Fruit fly (Drosophila melanogaster) whole organism, prepupa: Measurements from ENCODE around the gene Eip75B.
A peak's percentile ranks its signal among the peaks of the same experiment; 100 is the strongest.

Source experiments
- Blimp-1 ChIP-seq: fragments of 200-800 bp; sonication (Bioruptor generic); optimal IDR thresholded peaks from 3 replicates; lab custom pipeline; 2017; ENCODE audit warnings: missing biosample characterization, missing genetic modification characterization, mild to moderate bottlenecking, moderate library complexity, missing genetic modification reagents
- CG10631 ChIP-seq: fragments of 200-800 bp; sonication (Bioruptor generic); optimal IDR thresholded peaks from 2 replicates; lab custom pipeline; 2016; ENCODE audit warnings: missing biosample characterization, missing genetic modification characterization
- CG10669 ChIP-seq: fragments of 200-800 bp; sonication (Bioruptor generic); optimal IDR thresholded peaks from 3 replicates; lab custom pipeline; 2018; ENCODE audit warnings: missing biosample characterization, mild to moderate bottlenecking, missing genetic modification characterization, moderate library complexity
- CG11294 ChIP-seq: fragments of 200-800 bp; sonication (Bioruptor generic); IDR thresholded peaks from 2 replicates; pipeline ENCODE4 v1.3.6; 2022; ENCODE audit warnings: missing biosample characterization, missing genetic modification characterization
- CG15336 ChIP-seq: fragments of 200-800 bp; sonication (Bioruptor generic); IDR thresholded peaks from 2 replicates; pipeline ENCODE4 v1.3.6; 2022; ENCODE audit warnings: missing biosample characterization, missing genetic modification characterization
- CG3032 ChIP-seq: fragments of 200-800 bp; optimal IDR thresholded peaks from 2 replicates; lab custom pipeline; 2019; ENCODE audit warnings: missing biosample characterization, mild to moderate bottlenecking, missing genetic modification characterization, moderate library complexity
- CG31627 ChIP-seq: fragments of 200-800 bp; sonication (Bioruptor generic); optimal IDR thresholded peaks from 3 replicates; lab custom pipeline; 2016; ENCODE audit warnings: missing biosample characterization, missing genetic modification characterization
- CG34406 ChIP-seq: fragments of 200-800 bp; sonication (Bioruptor generic); optimal IDR thresholded peaks from 3 replicates; lab custom pipeline; 2016; ENCODE audit warnings: missing biosample characterization, missing genetic modification characterization
- CG3919 ChIP-seq: fragments of 200-800 bp; sonication (Bioruptor generic); optimal IDR thresholded peaks from 3 replicates; lab custom pipeline; 2016; ENCODE audit warnings: missing biosample characterization, missing genetic modification characterization
- CG4318 ChIP-seq: fragments of 200-800 bp; sonication (Bioruptor generic); optimal IDR thresholded peaks from 3 replicates; lab custom pipeline; 2017; ENCODE audit warnings: missing biosample characterization, mild to moderate bottlenecking, missing genetic modification characterization
- CG6163 ChIP-seq: fragments of 200-800 bp; sonication (Bioruptor generic); IDR thresholded peaks from 3 replicates; pipeline ENCODE4 v1.3.6; 2022; ENCODE audit warnings: missing biosample characterization, missing genetic modification characterization
- CG6276 ChIP-seq: fragments of 200-800 bp; sonication (Bioruptor generic); optimal IDR thresholded peaks from 2 replicates; lab custom pipeline; 2017; ENCODE audit warnings: missing biosample characterization, mild to moderate bottlenecking, missing genetic modification characterization
- CG6808 ChIP-seq: fragments of 200-800 bp; sonication (Bioruptor generic); optimal IDR thresholded peaks from 3 replicates; lab custom pipeline; 2017; ENCODE audit warnings: missing biosample characterization, missing genetic modification characterization, mild to moderate bottlenecking, moderate library complexity, missing genetic modification reagents
- CG6854 ChIP-seq: fragments of 200-800 bp; sonication (Bioruptor generic); optimal IDR thresholded peaks from 2 replicates; lab custom pipeline; 2017; ENCODE audit warnings: missing biosample characterization, mild to moderate bottlenecking, missing genetic modification characterization
- CG7368 ChIP-seq: fragments of 200-800 bp; sonication (Bioruptor generic); optimal IDR thresholded peaks from 3 replicates; lab custom pipeline; 2016; ENCODE audit warnings: missing biosample characterization, missing genetic modification characterization
- CG8119 ChIP-seq: fragments of 200-800 bp; sonication (Bioruptor generic); IDR thresholded peaks from 3 replicates; pipeline ENCODE4 v1.3.6; 2022; ENCODE audit warnings: missing biosample characterization, missing genetic modification characterization
- CG8319 ChIP-seq: fragments of 200-800 bp; sonication (Bioruptor generic); optimal IDR thresholded peaks from 3 replicates; lab custom pipeline; 2016; ENCODE audit warnings: missing biosample characterization, missing genetic modification characterization
- CG8632 ChIP-seq: fragments of 200-800 bp; sonication (Bioruptor generic); optimal IDR thresholded peaks from 3 replicates; lab custom pipeline; 2016; ENCODE audit warnings: missing biosample characterization, missing genetic modification characterization
- CG9139 ChIP-seq: fragments of 200-800 bp; sonication (Bioruptor generic); optimal IDR thresholded peaks from 3 replicates; lab custom pipeline; 2017; ENCODE audit warnings: missing biosample characterization, mild to moderate bottlenecking, missing genetic modification characterization
- Eip75B ChIP-seq: fragments of 200-800 bp; sonication (Bioruptor generic); optimal IDR thresholded peaks from 3 replicates; lab custom pipeline; 2016; ENCODE audit warnings: missing biosample characterization, missing genetic modification characterization
- Eip78C ChIP-seq: fragments of 200-800 bp; sonication (Bioruptor generic); peaks from one replicate; lab custom pipeline; 2016; ENCODE audit warnings: missing biosample characterization, missing genetic modification characterization
- Ets21C ChIP-seq: fragments of 200-800 bp; sonication (Bioruptor generic); optimal IDR thresholded peaks from 3 replicates; lab custom pipeline; 2016; ENCODE audit warnings: missing biosample characterization, missing genetic modification characterization
- Ets96B ChIP-seq: fragments of 200-800 bp; optimal IDR thresholded peaks from 2 replicates; lab custom pipeline; 2019; ENCODE audit warnings: missing biosample characterization, mild to moderate bottlenecking, missing genetic modification characterization, moderate library complexity
- Gug ChIP-seq: fragments of 200-800 bp; sonication (Bioruptor generic); IDR thresholded peaks from 2 replicates; pipeline ENCODE4 v1.3.6; 2022; ENCODE audit warnings: missing biosample characterization, missing genetic modification characterization
- Hr38 ChIP-seq: sonication (Bioruptor generic); optimal IDR thresholded peaks from 2 replicates; lab custom pipeline; 2016; ENCODE audit warnings: missing biosample characterization, missing genetic modification characterization
- Hr39 ChIP-seq: fragments of 200-800 bp; sonication (Bioruptor generic); optimal IDR thresholded peaks from 2 replicates; lab custom pipeline; 2016; ENCODE audit warnings: missing biosample characterization, missing genetic modification characterization
- Hr4 ChIP-seq: fragments of 200-800 bp; sonication (Bioruptor generic); optimal IDR thresholded peaks from 3 replicates; lab custom pipeline; 2016; ENCODE audit warnings: missing biosample characterization, missing genetic modification characterization
- Met ChIP-seq: fragments of 200-800 bp; sonication (Bioruptor generic); optimal IDR thresholded peaks from 3 replicates; lab custom pipeline; 2016; ENCODE audit warnings: missing biosample characterization, missing genetic modification characterization
- OdsH ChIP-seq: fragments of 200-800 bp; sonication (Bioruptor generic); optimal IDR thresholded peaks from 3 replicates; lab custom pipeline; 2016; ENCODE audit warnings: missing biosample characterization, missing genetic modification characterization
- Sox102F ChIP-seq: fragments of 200-800 bp; sonication (Bioruptor generic); optimal IDR thresholded peaks from 2 replicates; lab custom pipeline; 2016; ENCODE audit warnings: missing biosample characterization, mild to moderate bottlenecking, missing genetic modification characterization
- Sox14 ChIP-seq: fragments of 200-800 bp; sonication (Bioruptor generic); optimal IDR thresholded peaks from 3 replicates; lab custom pipeline; 2016; ENCODE audit warnings: missing biosample characterization, missing genetic modification characterization
- Sox15 ChIP-seq: fragments of 200-800 bp; sonication (Bioruptor generic); optimal IDR thresholded peaks from 3 replicates; lab custom pipeline; 2016; ENCODE audit warnings: missing biosample characterization, missing genetic modification characterization
- achi ChIP-seq: fragments of 200-800 bp; sonication (Bioruptor generic); optimal IDR thresholded peaks from 3 replicates; lab custom pipeline; 2016; ENCODE audit warnings: missing biosample characterization, missing genetic modification characterization
- acj6 ChIP-seq: fragments of 200-800 bp; sonication (Bioruptor generic); optimal IDR thresholded peaks from 3 replicates; lab custom pipeline; 2016; ENCODE audit warnings: missing biosample characterization, missing genetic modification characterization
- cyc ChIP-seq: fragments of 200-800 bp; sonication (Bioruptor generic); optimal IDR thresholded peaks from 3 replicates; lab custom pipeline; 2016; ENCODE audit warnings: missing biosample characterization, missing genetic modification characterization
- eg ChIP-seq: fragments of 200-800 bp; sonication (Bioruptor generic); IDR thresholded peaks from 3 replicates; pipeline ENCODE4 v1.3.6; 2022; ENCODE audit warnings: missing biosample characterization, missing genetic modification characterization
- esn ChIP-seq: fragments of 200-800 bp; sonication (Bioruptor generic); optimal IDR thresholded peaks from 2 replicates; lab custom pipeline; 2016; ENCODE audit warnings: missing biosample characterization, mild to moderate bottlenecking, missing genetic modification characterization, moderate library complexity
- fd59A ChIP-seq: fragments of 200-800 bp; sonication (Bioruptor generic); optimal IDR thresholded peaks from 2 replicates; lab custom pipeline; 2017; ENCODE audit warnings: missing biosample characterization, mild to moderate bottlenecking, missing genetic modification characterization, missing genetic modification reagents
- fkh ChIP-seq: fragments of 200-800 bp; sonication (Bioruptor generic); optimal IDR thresholded peaks from 3 replicates; lab custom pipeline; 2017; ENCODE audit warnings: missing biosample characterization, mild to moderate bottlenecking, missing genetic modification characterization, moderate library complexity
- lz ChIP-seq: fragments of 200-800 bp; sonication (Bioruptor generic); optimal IDR thresholded peaks from 3 replicates; lab custom pipeline; 2016; ENCODE audit warnings: missing biosample characterization, missing genetic modification characterization
- net ChIP-seq: fragments of 200-800 bp; sonication (Bioruptor generic); optimal IDR thresholded peaks from 3 replicates; lab custom pipeline; 2016; ENCODE audit warnings: missing biosample characterization, missing genetic modification characterization
- pdm3 ChIP-seq: fragments of 200-800 bp; sonication (Bioruptor generic); optimal IDR thresholded peaks from 3 replicates; lab custom pipeline; 2016; ENCODE audit warnings: missing biosample characterization, missing genetic modification characterization
- salr ChIP-seq, 2 experiments: fragments of 200-800 bp; sonication (Bioruptor generic); optimal IDR thresholded peaks; 3 replicates each; lab custom pipeline; 2016 to 2018; ENCODE audit warnings: missing biosample characterization in 2 of 2, missing genetic modification characterization in 2 of 2, mild to moderate bottlenecking in 1 of 2
- spab ChIP-seq: fragments of 200-800 bp; sonication (Bioruptor generic); optimal IDR thresholded peaks from 2 replicates; lab custom pipeline; 2017; ENCODE audit warnings: missing biosample characterization, mild to moderate bottlenecking, missing genetic modification characterization, missing genetic modification reagents
- ss ChIP-seq, 2 experiments: fragments of 200-800 bp; sonication (Bioruptor generic); optimal IDR thresholded peaks; 2 replicates in 1 of 2; 3 replicates in 1 of 2; lab custom pipeline; 2017 to 2018; ENCODE audit warnings: mild to moderate bottlenecking in 2 of 2, missing biosample characterization in 2 of 2, missing genetic modification characterization in 2 of 2, moderate library complexity in 1 of 2
- svp ChIP-seq: fragments of 200-800 bp; sonication (Bioruptor generic); peaks from one replicate; lab custom pipeline; 2016; ENCODE audit warnings: missing biosample characterization, missing genetic modification characterization
- topi ChIP-seq: fragments of 200-800 bp; sonication (Bioruptor generic); optimal IDR thresholded peaks from 3 replicates; lab custom pipeline; 2016; ENCODE audit warnings: missing biosample characterization, missing genetic modification characterization
- vri ChIP-seq: fragments of 200-800 bp; sonication (Bioruptor generic); optimal IDR thresholded peaks from 3 replicates; lab custom pipeline; 2016; ENCODE audit warnings: missing biosample characterization, mild to moderate bottlenecking, missing genetic modification characterization

Gene Eip75B

DNA sequence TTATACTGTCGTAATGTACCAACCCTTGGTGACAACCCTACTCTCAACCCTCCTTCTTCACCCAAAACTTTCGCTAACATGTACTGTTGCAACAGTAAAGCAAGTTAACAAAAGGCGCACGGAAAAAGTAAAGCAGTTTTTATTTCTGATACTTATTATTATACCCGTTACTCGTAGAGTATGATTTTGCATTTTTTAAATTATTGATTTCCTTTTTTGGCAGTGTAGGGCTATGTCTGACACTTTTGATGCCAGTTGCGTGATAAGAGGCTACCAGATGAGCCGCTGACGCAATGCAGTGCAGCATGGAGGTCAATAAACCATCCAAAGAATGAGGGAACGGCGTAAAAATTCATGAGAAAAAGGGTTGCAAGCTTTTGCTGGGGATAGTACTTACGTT lies 11.4 kb upstream of the Eip75B start (continued):
- TF ChIP-seq achi (GFP tag; lab: Kevin White, UChicago) (peak; percentile 3), salr (GFP tag; optimal IDR thresholded peaks at IDR 0.05; lab: Kevin White, UChicago) (no peak), CG31627 (no peak), cyc (peak; percentile 17), Gug (no peak), spab (peak; percentile 22), CG6854 (GFP tag; lab: Kevin White, UChicago) (no peak), fkh (GFP tag; lab: Kevin White, UChicago) (no peak), CG3919 (GFP tag; lab: Kevin White, UChicago) (peak; percentile 22), net (GFP tag; lab: Kevin White, UChicago) (no peak), Sox102F (no peak), Ets96B (tag; lab: Kevin White, UChicago) (peak; percentile 20), esn (peak; percentile 9), CG6276 (no peak), Eip78C (peak; percentile 53), CG8319 (GFP tag; lab: Kevin White, UChicago) (no peak), CG4318 (GFP tag; lab: Kevin White, UChicago) (no peak), Blimp-1 (GFP tag; lab: Kevin White, UChicago) (no peak), CG3032 (tag; lab: Kevin White, UChicago) (no peak), topi (GFP tag; lab: Kevin White, UChicago) (no peak), Ets21C (GFP tag; lab: Kevin White, UChicago) (no peak), Eip75B (GFP tag; lab: Kevin White, UChicago) (no peak), CG11294 (GFP tag; lab: Robert Waterston, UW) (no peak), Sox14 (GFP tag; lab: Kevin White, UChicago) (peak; percentile 37), Hr4 (GFP tag; lab: Kevin White, UChicago) (peak; percentile 44), svp (GFP tag; lab: Kevin White, UChicago) (peak; percentile 90), eg (GFP tag; lab: Robert Waterston, UW) (no peak), Met (peak; percentile 25), Hr39 (GFP tag; lab: Kevin White, UChicago) (peak; percentile 7)
- TF ChIP-seq, all 60 proteins: peak for 20

DNA sequence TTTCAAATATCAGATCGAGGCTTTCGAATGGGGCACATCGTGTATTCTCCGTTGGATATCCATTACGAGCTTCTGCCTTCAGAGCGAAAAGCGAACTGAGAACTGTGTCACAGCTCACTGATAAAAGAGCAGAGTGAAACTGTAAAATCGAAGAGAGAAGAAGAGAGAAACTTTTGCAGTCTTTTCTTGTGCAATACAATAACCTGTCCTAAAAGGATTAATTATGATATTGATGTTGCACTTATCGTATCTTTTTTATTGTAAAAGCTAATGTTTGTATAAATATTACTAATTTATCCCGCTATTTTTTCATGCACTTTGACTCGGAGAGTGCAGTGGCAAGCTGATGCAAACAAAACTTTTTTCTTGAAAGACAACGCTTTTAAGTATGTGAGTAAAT lies 10.5 kb upstream of the Eip75B start:
- no peak for TF ChIP-seq CG11294 (GFP tag; lab: Robert Waterston, UW)
- no peak for TF ChIP-seq ss (GFP tag; optimal IDR thresholded peaks at IDR 0.05; lab: Kevin White, UChicago)
- no peak for TF ChIP-seq spab
- TF ChIP-seq Ets21C (GFP tag; lab: Kevin White, UChicago): no peak
- TF ChIP-seq fd59A (GFP tag; lab: Kevin White, UChicago): no peak
- TF ChIP-seq CG6276: peak; percentile 25
- TF ChIP-seq esn: no peak
- TF ChIP-seq pdm3 (GFP tag; lab: Kevin White, UChicago): no peak
- TF ChIP-seq Gug: no peak
- peak; percentile 20 for TF ChIP-seq achi (GFP tag; lab: Kevin White, UChicago)
- no peak for TF ChIP-seq vri (GFP tag; lab: Kevin White, UChicago)
- peak; percentile 3 for TF ChIP-seq net (GFP tag; lab: Kevin White, UChicago)
- TF ChIP-seq Blimp-1 (GFP tag; lab: Kevin White, UChicago): no peak
- no peak for TF ChIP-seq CG4318 (GFP tag; lab: Kevin White, UChicago)
- no peak for TF ChIP-seq CG10631
- TF ChIP-seq Ets96B (tag; lab: Kevin White, UChicago): no peak
- TF ChIP-seq CG10669 (GFP tag; lab: Kevin White, UChicago): peak; percentile 43
- no peak for TF ChIP-seq CG34406 (GFP tag; lab: Kevin White, UChicago)
- TF ChIP-seq CG8319 (GFP tag; lab: Kevin White, UChicago): no peak
- TF ChIP-seq svp (GFP tag; lab: Kevin White, UChicago): no peak
- no peak for TF ChIP-seq CG9139
- no peak for TF ChIP-seq CG31627
- no peak for TF ChIP-seq fkh (GFP tag; lab: Kevin White, UChicago)
- no peak for TF ChIP-seq Sox102F
- TF ChIP-seq CG8632 (GFP tag; lab: Kevin White, UChicago): no peak
- no peak for TF ChIP-seq topi (GFP tag; lab: Kevin White, UChicago)
- peak; percentile 33 for TF ChIP-seq CG15336 (GFP tag; lab: Robert Waterston, UW)
- TF ChIP-seq salr (GFP tag; optimal IDR thresholded peaks at IDR 0.05; lab: Kevin White, UChicago): no peak
- no peak for TF ChIP-seq cyc
- TF ChIP-seq acj6 (GFP tag; lab: Kevin White, UChicago): no peak
- TF ChIP-seq CG6163 (GFP tag; lab: Robert Waterston, UW): no peak
- TF ChIP-seq Sox15 (GFP tag; lab: Kevin White, UChicago): no peak
- peak; percentile 35; the same call in 1 of the 3 replicates for TF ChIP-seq CG8119
- no peak for TF ChIP-seq Met
- TF ChIP-seq eg (GFP tag; lab: Robert Waterston, UW): no peak
- no peak for TF ChIP-seq CG7368 (GFP tag; lab: Kevin White, UChicago)
- TF ChIP-seq Sox14 (GFP tag; lab: Kevin White, UChicago): no peak
- TF ChIP-seq Hr38 (GFP tag; lab: Kevin White, UChicago): no peak
- TF ChIP-seq lz (GFP tag; lab: Kevin White, UChicago): no peak
- no peak for TF ChIP-seq CG6808 (GFP tag; lab: Kevin White, UChicago)
- peak; percentile 2 for TF ChIP-seq OdsH (GFP tag; lab: Kevin White, UChicago)
